Fruit fly (Drosophila melanogaster) S2 (cell line): Measurements from ENCODE around the gene Nek2.

Source experiments
- CG8478 ChIP-seq: fragments of >200 bp; optimal IDR thresholded peaks from 2 replicates; lab custom pipeline; 2018
- CTCF ChIP-seq, 2 experiments: fragments of >200 bp; optimal IDR thresholded peaks; 2 replicates each; lab custom pipeline; 2018

dm6 chrX:7873172-7873930 lies 18.1 kb downstream of the Nek2 start, which contains the start of gene dec:
- TF ChIP-seq CG8478 (lab: Kevin White, UChicago) (no peak), CTCF (optimal IDR thresholded peaks at IDR 0.05; lab: Kevin White, UChicago) (no peak)
